Worm (Caenorhabditis elegans): ENCODE data around the gene nhr-155.

Gene nhr-155

ce11 chrV:534176-534575 lies 5.1 kb upstream of the nhr-155 start, which contains the start of gene nhr-132:
Gene nhr-132, plus strand, starts transcription at chrV:534446.
- no peak for TF ChIP-seq sox-4 (tag; optimal IDR thresholded peaks at IDR 0.05)
- peak; percentile 21 for TF ChIP-seq elt-2 (tag; optimal IDR thresholded peaks at IDR 0.05)
- TF ChIP-seq nfya-1 (tag; optimal IDR thresholded peaks at IDR 0.05), result peak; percentile 14
- no peak for TF ChIP-seq Y22D7AL.16 (tag; optimal IDR thresholded peaks at IDR 0.05)
- no peak for TF ChIP-seq syd-9 (tag; optimal IDR thresholded peaks at IDR 0.05)
- no peak for TF ChIP-seq pros-1 (tag; optimal IDR thresholded peaks at IDR 0.05)
- no peak for TF ChIP-seq C08G9.2 (tag; optimal IDR thresholded peaks at IDR 0.05)
- no peak for TF ChIP-seq lin-11 (tag; optimal IDR thresholded peaks at IDR 0.05)
- TF ChIP-seq tbx-2 (tag; optimal IDR thresholded peaks at IDR 0.05), result no peak
- TF ChIP-seq ceh-30 (tag; optimal IDR thresholded peaks at IDR 0.05), result no peak
- TF ChIP-seq F13H6.1 (tag; optimal IDR thresholded peaks at IDR 0.05), result no peak
- no peak for TF ChIP-seq ets-4 (tag; optimal IDR thresholded peaks at IDR 0.05)
- TF ChIP-seq ceh-34 (tag; optimal IDR thresholded peaks at IDR 0.05), result no peak

ce11 chrV:536571-536970 lies 2.7 kb upstream of the nhr-155 start, which contains the start of gene C14C6.5:
Gene C14C6.5, plus strand, starts transcription at chrV:536628.
- TF ChIP-seq che-1 (tag; optimal IDR thresholded peaks at IDR 0.05) (no peak), K02D7.2 (tag; optimal IDR thresholded peaks at IDR 0.05) (no peak), unc-55 (GFP tag; optimal IDR thresholded peaks at IDR 0.05) (no peak), ceh-22 (tag; optimal IDR thresholded peaks at IDR 0.05) (no peak), Y22D7AL.16 (tag; optimal IDR thresholded peaks at IDR 0.05) (no peak)

- TF ChIP-seq sox-2 (GFP tag; IDR thresholded peaks at IDR 0.05), result no peak
Measured at ce11 chrV:541470-541869, 2.2 kb downstream of the nhr-155 start.

ce11 chrV:543169-543568 lies 3.9 kb downstream of the nhr-155 start, which contains the start of gene C14C6.3:
Gene C14C6.3, plus strand, starts transcription at chrV:543469.
- TF ChIP-seq ceh-34 (tag; optimal IDR thresholded peaks at IDR 0.05) (no peak), sox-4 (tag; optimal IDR thresholded peaks at IDR 0.05) (no peak), pqm-1 (tag; optimal IDR thresholded peaks at IDR 0.05) (no peak)

- TF ChIP-seq unc-86 (tag; optimal IDR thresholded peaks at IDR 0.05) (no peak), unc-42 (tag; optimal IDR thresholded peaks at IDR 0.05) (no peak), syd-9 (tag; optimal IDR thresholded peaks at IDR 0.05) (no peak), nhr-232 (tag; optimal IDR thresholded peaks at IDR 0.05) (no peak), ref-2 (tag; optimal IDR thresholded peaks at IDR 0.05) (no peak), ceh-48 (tag; optimal IDR thresholded peaks at IDR 0.05) (no peak), gmeb-2 (tag; optimal IDR thresholded peaks at IDR 0.05) (no peak), ceh-45 (GFP tag; IDR thresholded peaks at IDR 0.05) (no peak), C38D4.7 (GFP tag; optimal IDR thresholded peaks at IDR 0.05) (no peak), unc-55 (GFP tag; optimal IDR thresholded peaks at IDR 0.05) (no peak), ama-1 (optimal IDR thresholded peaks at IDR 0.05) (no peak), fkh-10 (GFP tag; optimal IDR thresholded peaks at IDR 0.05) (no peak), pax-1 (tag; optimal IDR thresholded peaks at IDR 0.05) (no peak), ceh-24 (tag; optimal IDR thresholded peaks at IDR 0.05) (no peak), ttx-3 (tag; optimal IDR thresholded peaks at IDR 0.05) (no peak), rnt-1 (tag; optimal IDR thresholded peaks at IDR 0.05) (no peak), mec-3 (tag; optimal IDR thresholded peaks at IDR 0.05; ENCODE audit: borderline replicate concordance) (no peak)
Measured at ce11 chrV:547980-548379, 8.7 kb downstream of the nhr-155 start, which contains the start of gene C14C6.6. Gene C14C6.6, minus strand, starts transcription at chrV:548080.

ce11 chrV:552406-552805 lies 13.1 kb downstream of the nhr-155 start:
- no peak for TF ChIP-seq Y22D7AL.16 (tag; optimal IDR thresholded peaks at IDR 0.05)
- no peak for TF ChIP-seq ceh-18 (tag; optimal IDR thresholded peaks at IDR 0.05)
- no peak for TF ChIP-seq unc-86 (tag; optimal IDR thresholded peaks at IDR 0.05)
- TF ChIP-seq ztf-16 (tag; optimal IDR thresholded peaks at IDR 0.05), result no peak
- TF ChIP-seq ceh-14 (tag; optimal IDR thresholded peaks at IDR 0.05), result no peak
- no peak for TF ChIP-seq pha-2 (tag; optimal IDR thresholded peaks at IDR 0.05)
- no peak for TF ChIP-seq ceh-48 (tag; optimal IDR thresholded peaks at IDR 0.05)
- no peak for TF ChIP-seq C08G9.2 (tag; optimal IDR thresholded peaks at IDR 0.05)

Data from whole organism, late embryonic.